Worm (Caenorhabditis elegans) whole organism, L4 larva: ENCODE measurements around the gene R02E4.2.

Experiments
- F10B5.3 ChIP-seq: sonication (generic microtip); optimal IDR thresholded peaks from 2 replicates; lab custom pipeline; 2016; ENCODE audit warnings: mild to moderate bottlenecking, missing genetic modification characterization, missing compliant biosample characterization
- F44E2.7 ChIP-seq: fragments of 200-800 bp; sonication (Bioruptor generic); IDR thresholded peaks from 2 replicates; pipeline ENCODE4 v2.1.2; 2022; ENCODE audit warnings: missing genetic modification characterization, missing compliant biosample characterization
- F49E8.2 ChIP-seq: sonication (generic microtip); optimal IDR thresholded peaks from 2 replicates; lab custom pipeline; 2016; ENCODE audit warnings: missing compliant biosample characterization, mild to moderate bottlenecking, missing genetic modification characterization, borderline replicate concordance
- T20F7.1 ChIP-seq: fragments of 200-800 bp; sonication (Bioruptor generic); optimal IDR thresholded peaks from 2 replicates; lab custom pipeline; 2018; ENCODE audit warnings: mild to moderate bottlenecking, missing genetic modification characterization, missing compliant biosample characterization
- Y48G9A.11 ChIP-seq: fragments of 200-800 bp; sonication (Bioruptor generic); IDR thresholded peaks from 2 replicates; pipeline ENCODE4 v1.3.6; 2022; ENCODE audit warnings: missing genetic modification reagents, missing genetic modification characterization, missing compliant biosample characterization
- Y75B8A.6 ChIP-seq: fragments of 200-800 bp; sonication (Bioruptor generic); IDR thresholded peaks from 2 replicates; pipeline ENCODE4 v1.3.6; 2022; ENCODE audit warnings: missing genetic modification reagents, missing genetic modification characterization, missing compliant biosample characterization
- ZK337.2 ChIP-seq: fragments of 200-800 bp; sonication (Bioruptor generic); IDR thresholded peaks from 2 replicates; pipeline ENCODE4 v1.3.6; 2022; ENCODE audit warnings: missing genetic modification reagents, missing genetic modification characterization, missing compliant biosample characterization
- aha-1 ChIP-seq: fragments of 150-350 bp; peaks from one replicate; lab custom pipeline; 2014; ENCODE audit warnings: missing biosample characterization, missing genetic modification characterization
- ama-1 ChIP-seq: fragments of 150-350 bp; optimal IDR thresholded peaks from 2 replicates; lab custom pipeline; 2014; ENCODE audit warnings: inconsistent platforms, mixed read lengths
- arid-1 ChIP-seq: fragments of 200-800 bp; sonication (Bioruptor generic); conservative IDR thresholded peaks from 2 replicates; pipeline ENCODE4 v1.3.6; 2022; ENCODE audit warnings: missing genetic modification reagents, missing genetic modification characterization, missing compliant biosample characterization
- ces-1 ChIP-seq: fragments of 150-350 bp; sonication (generic microtip); optimal IDR thresholded peaks from 4 replicates; lab custom pipeline; 2014; ENCODE audit warnings: missing biosample characterization, missing genetic modification reagents, missing genetic modification characterization
- ctbp-1 ChIP-seq: fragments of 200-800 bp; sonication (Bioruptor generic); IDR thresholded peaks from 2 replicates; pipeline ENCODE4 v1.3.6; 2022; ENCODE audit warnings: missing genetic modification reagents, missing genetic modification characterization, missing compliant biosample characterization
- daf-16 ChIP-seq, 3 experiments: sonication (generic microtip); optimal IDR thresholded peaks; 2 replicates each; lab custom pipeline; 2016 to 2017; ENCODE audit warnings: missing genetic modification characterization in 3 of 3, missing genetic modification reagents in 3 of 3, mild to moderate bottlenecking in 2 of 3, missing compliant biosample characterization in 2 of 3, missing biosample characterization in 1 of 3, moderate library complexity in 1 of 3
- daf-19 ChIP-seq: fragments of 200-800 bp; sonication (Bioruptor generic); conservative IDR thresholded peaks from 2 replicates; pipeline ENCODE4 v1.3.6; 2022; ENCODE audit warnings: missing genetic modification characterization, missing compliant biosample characterization
- dmd-8 ChIP-seq: fragments of 200-800 bp; sonication (Bioruptor generic); IDR thresholded peaks from 2 replicates; pipeline ENCODE4 v1.3.6; 2022; ENCODE audit warnings: missing genetic modification characterization, missing compliant biosample characterization
- dmd-9 ChIP-seq: fragments of 200-800 bp; sonication (Bioruptor generic); IDR thresholded peaks from 2 replicates; pipeline ENCODE4 v1.3.6; 2022; ENCODE audit warnings: missing genetic modification reagents, missing genetic modification characterization, missing compliant biosample characterization
- dpl-1 ChIP-seq: fragments of 150-350 bp; optimal IDR thresholded peaks from 2 replicates; lab custom pipeline; 2014; ENCODE audit warnings: missing biosample characterization, missing genetic modification reagents, missing genetic modification characterization
- egl-43 ChIP-seq: fragments of 200-800 bp; sonication (Bioruptor generic); IDR thresholded peaks from 2 replicates; pipeline ENCODE4 v1.3.6; 2022; ENCODE audit warnings: missing genetic modification reagents, missing genetic modification characterization, missing compliant biosample characterization
- fos-1 ChIP-seq: fragments of 150-350 bp; optimal IDR thresholded peaks from 2 replicates; lab custom pipeline; 2014; ENCODE audit warnings: missing biosample characterization, missing genetic modification characterization
- hif-1 ChIP-seq, 2 experiments: sonication (generic microtip); optimal IDR thresholded peaks; 2 replicates each; lab custom pipeline; 2016 to 2017; ENCODE audit warnings: missing compliant biosample characterization in 2 of 2, missing genetic modification characterization in 2 of 2, missing genetic modification reagents in 2 of 2, missing genotype in 2 of 2, mild to moderate bottlenecking in 1 of 2
- jun-1 ChIP-seq: fragments of 150-350 bp; optimal IDR thresholded peaks from 2 replicates; lab custom pipeline; 2014; ENCODE audit warnings: missing biosample characterization, missing genetic modification reagents, missing genetic modification characterization
- lin-13 ChIP-seq: fragments of 150-350 bp; optimal IDR thresholded peaks from 2 replicates; lab custom pipeline; 2014; ENCODE audit warnings: missing biosample characterization, missing genetic modification reagents, missing genetic modification characterization
- lin-15B ChIP-seq: fragments of 150-350 bp; sonication (generic microtip); optimal IDR thresholded peaks from 3 replicates; lab custom pipeline; 2014; ENCODE audit warnings: missing biosample characterization, missing genetic modification characterization
- lin-39 ChIP-seq: fragments of 150-350 bp; optimal IDR thresholded peaks from 2 replicates; lab custom pipeline; 2014; ENCODE audit warnings: missing biosample characterization, missing genetic modification reagents, missing genetic modification characterization
- lsy-2 ChIP-seq, 2 experiments: fragments of 150-350 bp in 1 of 2; sonication (generic microtip) in 1 of 2; optimal IDR thresholded peaks; 2 replicates each; lab custom pipeline; 2014 to 2017; ENCODE audit warnings: missing biosample characterization in 2 of 2, missing genetic modification characterization in 2 of 2
- madf-9 ChIP-seq: fragments of 200-800 bp; sonication (Bioruptor generic); conservative IDR thresholded peaks from 2 replicates; pipeline ENCODE4 v1.3.6; 2022; ENCODE audit warnings: missing genetic modification reagents, missing genetic modification characterization, missing compliant biosample characterization
- mdl-1 ChIP-seq, 2 experiments: fragments of 150-350 bp in 1 of 2; sonication (generic microtip) in 1 of 2; optimal IDR thresholded peaks; 2 replicates each; lab custom pipeline; 2014 to 2017; ENCODE audit warnings: missing biosample characterization in 2 of 2, missing genetic modification characterization in 2 of 2
- mdt-29 ChIP-seq: fragments of 200-800 bp; sonication (Bioruptor generic); IDR thresholded peaks from 2 replicates; pipeline ENCODE4 v1.3.6; 2022; ENCODE audit warnings: missing genetic modification reagents, missing genetic modification characterization, missing compliant biosample characterization
- mep-1 ChIP-seq: fragments of 150-350 bp; sonication (generic microtip); optimal IDR thresholded peaks from 3 replicates; lab custom pipeline; 2014; ENCODE audit warnings: missing biosample characterization, missing genetic modification characterization
- mes-2 ChIP-seq: sonication (generic microtip); optimal IDR thresholded peaks from 2 replicates; lab custom pipeline; 2016; ENCODE audit warnings: missing genotype, mild to moderate bottlenecking, missing genetic modification characterization, missing compliant biosample characterization; ENCODE audit not compliant: poor library complexity, severe bottlenecking
- mxl-3 ChIP-seq: fragments of 200-800 bp; sonication (Bioruptor generic); optimal IDR thresholded peaks from 2 replicates; lab custom pipeline; 2018; ENCODE audit warnings: mild to moderate bottlenecking, missing genetic modification characterization, missing compliant biosample characterization
- nhr-102 ChIP-seq: sonication (generic microtip); optimal IDR thresholded peaks from 2 replicates; lab custom pipeline; 2016; ENCODE audit warnings: mild to moderate bottlenecking, missing genetic modification characterization, moderate library complexity, missing compliant biosample characterization
- nhr-25 ChIP-seq: sonication (generic microtip); optimal IDR thresholded peaks from 2 replicates; lab custom pipeline; 2017; ENCODE audit warnings: missing genetic modification characterization, mild to moderate bottlenecking, missing compliant biosample characterization, antibody characterized with exemption, moderate library complexity, borderline replicate concordance; ENCODE audit not compliant: insufficient read depth
- nhr-42 ChIP-seq: fragments of 200-800 bp; sonication (Bioruptor generic); IDR thresholded peaks from 2 replicates; pipeline ENCODE4 v1.3.6; 2022; ENCODE audit warnings: missing genetic modification characterization, missing compliant biosample characterization
- nhr-77 ChIP-seq: fragments of 150-350 bp; optimal IDR thresholded peaks from 2 replicates; lab custom pipeline; 2014; ENCODE audit warnings: missing biosample characterization, missing genetic modification characterization
- pha-4 ChIP-seq, 2 experiments: fragments of 150-350 bp in 1 of 2; fragments of 200-800 bp in 1 of 2; sonication (Bioruptor generic) in 1 of 2; IDR thresholded peaks in 1 of 2; optimal IDR thresholded peaks in 1 of 2; 2 replicates each; pipeline versions ENCODE4 v1.3.6 to Lab custom; 2014 to 2022; ENCODE audit warnings: missing genetic modification characterization in 2 of 2, missing genetic modification reagents in 2 of 2, missing biosample characterization in 1 of 2, missing compliant biosample characterization in 1 of 2
- saeg-2 ChIP-seq: fragments of 200-800 bp; sonication (Bioruptor generic); IDR thresholded peaks from 2 replicates; pipeline ENCODE4 v1.3.6; 2022; ENCODE audit warnings: missing genetic modification reagents, missing genetic modification characterization, missing compliant biosample characterization
- spr-1 ChIP-seq: sonication (generic microtip); optimal IDR thresholded peaks from 2 replicates; lab custom pipeline; 2016; ENCODE audit warnings: mild to moderate bottlenecking, missing genetic modification characterization, missing compliant biosample characterization
- tra-1 ChIP-seq: fragments of 200-800 bp; sonication (Bioruptor generic); IDR thresholded peaks from 2 replicates; pipeline ENCODE4 v1.3.6; 2022; ENCODE audit warnings: missing genetic modification reagents, missing genetic modification characterization, missing compliant biosample characterization
- unc-39 ChIP-seq: sonication (generic microtip); optimal IDR thresholded peaks from 2 replicates; lab custom pipeline; 2017; ENCODE audit warnings: missing biosample characterization, missing genetic modification characterization
- vab-7 ChIP-seq: fragments of 200-800 bp; sonication (Bioruptor generic); IDR thresholded peaks from 2 replicates; pipeline ENCODE4 v1.3.6; 2022; ENCODE audit warnings: missing genetic modification reagents, missing genetic modification characterization, missing compliant biosample characterization
- zfp-2 ChIP-seq: sonication (generic microtip); optimal IDR thresholded peaks from 2 replicates; lab custom pipeline; 2016; ENCODE audit warnings: mild to moderate bottlenecking, missing genetic modification characterization, missing compliant biosample characterization
- zip-11 ChIP-seq: fragments of 200-800 bp; sonication (Bioruptor generic); IDR thresholded peaks from 2 replicates; pipeline ENCODE4 v1.3.6; 2022; ENCODE audit warnings: missing genetic modification characterization, missing compliant biosample characterization
- ztf-11 ChIP-seq: fragments of 150-350 bp; optimal IDR thresholded peaks from 2 replicates; lab custom pipeline; 2014; ENCODE audit warnings: missing biosample characterization, missing genetic modification characterization

R02E4.2 gene

DNA sequence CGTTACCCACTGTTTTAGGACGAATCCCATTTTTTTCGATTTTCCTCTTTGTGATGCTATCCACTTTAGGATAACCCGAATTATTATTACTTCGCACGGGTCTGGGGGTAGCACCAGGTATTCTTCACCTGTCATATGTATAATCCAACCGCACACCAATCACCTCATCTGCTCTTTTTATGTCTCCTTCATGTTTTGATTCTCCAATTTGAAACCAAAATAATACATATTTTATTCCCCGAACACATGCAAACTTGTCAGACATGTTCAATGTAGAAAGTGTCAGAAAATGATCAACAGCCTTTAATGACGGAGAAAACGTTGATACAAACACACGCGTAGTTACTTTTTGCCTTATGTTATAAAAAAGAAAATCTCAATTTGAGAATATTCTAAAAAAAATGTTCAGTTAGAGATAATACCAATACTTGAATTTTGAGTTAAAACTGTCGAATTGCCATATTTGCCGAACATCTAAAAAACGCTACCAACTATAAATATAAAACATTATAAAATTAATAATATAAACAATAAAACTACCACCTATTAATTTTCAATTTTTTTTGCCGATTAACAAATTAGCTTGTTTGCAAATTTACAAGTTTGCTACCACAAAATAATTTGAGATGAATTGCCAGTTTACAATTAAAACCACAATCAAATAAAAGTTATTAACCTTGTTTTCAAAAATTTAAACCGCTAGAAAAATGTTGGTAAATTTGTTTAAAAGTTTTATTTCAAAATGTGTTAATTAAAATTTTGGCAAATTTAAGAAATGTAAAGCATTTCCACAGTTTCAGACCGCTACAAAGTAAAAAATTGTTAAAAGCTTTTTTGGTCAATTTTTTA is 40.6 kb downstream of the R02E4.2 start (continued):
- no peak for TF ChIP-seq ama-1 (lab: Kevin White, UChicago)
- peak; percentile 7 for TF ChIP-seq nhr-42 (GFP tag; lab: Robert Waterston, UW)
- TF ChIP-seq hif-1 (tag; optimal IDR thresholded peaks at IDR 0.05; lab: Kevin White, UChicago), result peak in 1 of 2 experiments; percentile 0
- TF ChIP-seq dmd-9 (GFP tag; lab: Robert Waterston, UW), result 0 out of 2 replicates have a peak, but pooled peaks have one; percentile 4
- no peak for TF ChIP-seq ztf-11 (tag; lab: Kevin White, UChicago)
- TF ChIP-seq aha-1 (tag; lab: Kevin White, UChicago), result peak; percentile 78
- TF ChIP-seq zip-11 (GFP tag; lab: Robert Waterston, UW), result no peak
- no peak for TF ChIP-seq ces-1
- TF ChIP-seq unc-39 (tag; lab: Kevin White, UChicago), result no peak
- no peak for TF ChIP-seq saeg-2
- peak; percentile 44 for TF ChIP-seq nhr-25 (tag; lab: Kevin White, UChicago)
- TF ChIP-seq tra-1 (GFP tag; lab: Robert Waterston, UW), result peak; percentile 25; the same call in 1 of the 2 replicates
- no peak for TF ChIP-seq mdl-1 (tag; optimal IDR thresholded peaks at IDR 0.05; lab: Kevin White, UChicago)
- TF ChIP-seq F10B5.3 (tag; lab: Kevin White, UChicago), result no peak
- peak; percentile 65 for TF ChIP-seq ctbp-1 (GFP tag; lab: Robert Waterston, UW)
- TF ChIP-seq Y75B8A.6 (GFP tag; lab: Robert Waterston, UW), result peak; percentile 83
- no peak for TF ChIP-seq dmd-8 (GFP tag; lab: Robert Waterston, UW)
- no peak for TF ChIP-seq daf-16 (GFP tag; optimal IDR thresholded peaks at IDR 0.05; lab: Kevin White, UChicago)
- peak; percentile 3 for TF ChIP-seq daf-16 (tag; optimal IDR thresholded peaks at IDR 0.05; lab: Kevin White, UChicago)
- peak; percentile 95 for TF ChIP-seq mep-1 (tag; lab: Kevin White, UChicago)
- no peak for TF ChIP-seq mes-2 (tag; lab: Kevin White, UChicago)
- no peak for TF ChIP-seq nhr-77 (tag; lab: Kevin White, UChicago)

DNA sequence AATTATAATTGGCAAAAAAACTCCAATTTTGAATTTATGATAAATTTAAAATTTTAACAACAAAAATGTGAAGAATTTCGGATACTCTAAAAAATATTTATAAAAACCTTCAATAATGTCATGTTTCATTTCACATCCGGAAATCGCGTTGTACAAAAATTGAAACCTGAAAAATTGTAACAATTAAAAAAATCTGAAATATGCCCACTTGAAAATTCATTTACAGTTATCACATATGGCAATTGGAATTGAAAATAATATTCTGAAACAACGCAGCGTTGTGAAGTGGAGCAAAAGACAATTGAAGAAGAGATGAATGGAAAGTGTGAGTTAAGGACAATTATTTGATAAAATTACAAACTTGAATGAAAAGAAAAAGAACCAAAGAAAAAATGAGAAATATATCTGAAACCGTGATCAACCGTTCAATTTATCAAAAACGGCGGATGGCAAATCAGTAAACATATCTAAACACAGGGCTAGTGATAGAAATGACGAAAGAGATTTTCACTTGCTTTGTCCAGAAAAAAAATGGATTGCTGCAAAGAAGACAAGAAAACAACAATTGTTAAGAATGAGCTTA is 41.3 kb downstream of the R02E4.2 start:
- TF ChIP-seq lin-15B (tag; lab: Kevin White, UChicago) (no peak), lsy-2 (tag; optimal IDR thresholded peaks at IDR 0.05; lab: Kevin White, UChicago) (no peak), dpl-1 (GFP tag; lab: Kevin White, UChicago) (no peak), fos-1 (tag; lab: Kevin White, UChicago) (no peak), nhr-102 (peak; percentile 34), pha-4 (GFP tag; IDR thresholded peaks at IDR 0.05; lab: Robert Waterston, UW) (0 out of 2 replicates have a peak, but pooled peaks have one; percentile 4), pha-4 (tag; optimal IDR thresholded peaks at IDR 0.05; lab: Kevin White, UChicago) (no peak), mdt-29 (GFP tag; lab: Robert Waterston, UW) (no peak; the same call in 1 of the 2 replicates), aha-1 (tag; lab: Kevin White, UChicago) (peak; percentile 94), Y48G9A.11 (no peak; the same call in 1 of the 2 replicates), mdl-1 (tag; optimal IDR thresholded peaks at IDR 0.05; lab: Kevin White, UChicago) (no peak), F49E8.2 (tag; lab: Kevin White, UChicago) (no peak), mxl-3 (GFP tag; lab: Kevin White, UChicago) (no peak), lin-39 (tag; lab: Kevin White, UChicago) (no peak), madf-9 (no peak), daf-19 (GFP tag; lab: Robert Waterston, UW) (no peak), arid-1 (GFP tag; lab: Robert Waterston, UW) (no peak; the same call in 1 of the 2 replicates), nhr-42 (GFP tag; lab: Robert Waterston, UW) (no peak), vab-7 (GFP tag; lab: Robert Waterston, UW) (no peak; the same call in 1 of the 2 replicates), hif-1 (tag; optimal IDR thresholded peaks at IDR 0.05; lab: Kevin White, UChicago) (no peak), lin-13 (GFP tag; lab: Kevin White, UChicago) (no peak), dmd-8 (GFP tag; lab: Robert Waterston, UW) (no peak), spr-1 (tag; lab: Kevin White, UChicago) (no peak), saeg-2 (0 out of 2 replicates have a peak, but pooled peaks have one; percentile 16), zfp-2 (no peak), jun-1 (no peak), F44E2.7 (0 out of 2 replicates have a peak, but pooled peaks have one; percentile 53), egl-43 (GFP tag; lab: Robert Waterston, UW) (no peak), ZK337.2 (GFP tag; lab: Robert Waterston, UW) (no peak), T20F7.1 (no peak)
